Worm (Caenorhabditis elegans) whole organism, L4 larva: Measurements from ENCODE around the gene pals-26.

Experiments
- F10B5.3 ChIP-seq: sonication (generic microtip); optimal IDR thresholded peaks from 2 replicates; lab custom pipeline; 2016; ENCODE audit warnings: mild to moderate bottlenecking, missing genetic modification characterization, missing compliant biosample characterization
- R02D3.7 ChIP-seq: fragments of 150-350 bp; sonication (generic microtip); optimal IDR thresholded peaks from 3 replicates; lab custom pipeline; 2014; ENCODE audit warnings: missing biosample characterization, missing genetic modification characterization
- T26A8.4 ChIP-seq: fragments of 200-800 bp; sonication (Bioruptor generic); IDR thresholded peaks from 2 replicates; pipeline ENCODE4 v1.3.6; 2022; ENCODE audit warnings: missing genetic modification characterization, missing compliant biosample characterization
- Y48G9A.11 ChIP-seq: fragments of 200-800 bp; sonication (Bioruptor generic); IDR thresholded peaks from 2 replicates; pipeline ENCODE4 v1.3.6; 2022; ENCODE audit warnings: missing genetic modification reagents, missing genetic modification characterization, missing compliant biosample characterization
- ZK337.2 ChIP-seq: fragments of 200-800 bp; sonication (Bioruptor generic); IDR thresholded peaks from 2 replicates; pipeline ENCODE4 v1.3.6; 2022; ENCODE audit warnings: missing genetic modification reagents, missing genetic modification characterization, missing compliant biosample characterization
- aha-1 ChIP-seq: fragments of 150-350 bp; peaks from one replicate; lab custom pipeline; 2014; ENCODE audit warnings: missing biosample characterization, missing genetic modification characterization
- attf-4 ChIP-seq: sonication (generic microtip); optimal IDR thresholded peaks from 3 replicates; lab custom pipeline; 2017; ENCODE audit warnings: missing biosample characterization, missing genetic modification characterization
- ceh-20 ChIP-seq: fragments of 200-800 bp; sonication (Bioruptor generic); IDR thresholded peaks from 2 replicates; pipeline ENCODE4 v1.3.6; 2022; ENCODE audit warnings: missing genetic modification reagents, missing genetic modification characterization, missing compliant biosample characterization
- ceh-82 ChIP-seq: sonication (generic microtip); optimal IDR thresholded peaks from 2 replicates; lab custom pipeline; 2017; ENCODE audit warnings: missing biosample characterization, missing genetic modification characterization
- daf-12 ChIP-seq: fragments of 150-350 bp; optimal IDR thresholded peaks from 2 replicates; lab custom pipeline; 2014; ENCODE audit warnings: missing biosample characterization, missing genetic modification reagents, missing genetic modification characterization
- daf-19 ChIP-seq: fragments of 200-800 bp; sonication (Bioruptor generic); conservative IDR thresholded peaks from 2 replicates; pipeline ENCODE4 v1.3.6; 2022; ENCODE audit warnings: missing genetic modification characterization, missing compliant biosample characterization
- dpl-1 ChIP-seq: fragments of 150-350 bp; optimal IDR thresholded peaks from 2 replicates; lab custom pipeline; 2014; ENCODE audit warnings: missing biosample characterization, missing genetic modification reagents, missing genetic modification characterization
- hlh-11 ChIP-seq: fragments of 200-800 bp; sonication (Bioruptor generic); optimal IDR thresholded peaks from 2 replicates; lab custom pipeline; 2018; ENCODE audit warnings: mild to moderate bottlenecking, missing genetic modification characterization, missing compliant biosample characterization
- hlh-30 ChIP-seq: sonication (generic microtip); optimal IDR thresholded peaks from 2 replicates; lab custom pipeline; 2017; ENCODE audit warnings: antibody characterized with exemption, mild to moderate bottlenecking, missing genetic modification characterization, missing compliant biosample characterization; ENCODE audit not compliant: insufficient read depth
- hmg-1.1 ChIP-seq: fragments of 200-800 bp; sonication (Bioruptor generic); IDR thresholded peaks from 2 replicates; pipeline ENCODE4 v1.3.6; 2022; ENCODE audit warnings: missing genetic modification reagents, missing genetic modification characterization, missing compliant biosample characterization
- lim-7 ChIP-seq: fragments of 200-800 bp; sonication (Bioruptor generic); IDR thresholded peaks from 2 replicates; pipeline ENCODE4 v1.3.6; 2022; ENCODE audit warnings: missing genetic modification characterization, missing compliant biosample characterization
- lin-13 ChIP-seq: fragments of 150-350 bp; optimal IDR thresholded peaks from 2 replicates; lab custom pipeline; 2014; ENCODE audit warnings: missing biosample characterization, missing genetic modification reagents, missing genetic modification characterization
- lin-38 ChIP-seq: fragments of 200-800 bp; sonication (Bioruptor generic); IDR thresholded peaks from 2 replicates; pipeline ENCODE4 v1.3.6; 2022; ENCODE audit warnings: missing genetic modification reagents, missing genetic modification characterization, missing compliant biosample characterization
- lsy-2 ChIP-seq, 2 experiments: fragments of 150-350 bp in 1 of 2; sonication (generic microtip) in 1 of 2; optimal IDR thresholded peaks; 2 replicates each; lab custom pipeline; 2014 to 2017; ENCODE audit warnings: missing biosample characterization in 2 of 2, missing genetic modification characterization in 2 of 2
- madf-9 ChIP-seq: fragments of 200-800 bp; sonication (Bioruptor generic); conservative IDR thresholded peaks from 2 replicates; pipeline ENCODE4 v1.3.6; 2022; ENCODE audit warnings: missing genetic modification reagents, missing genetic modification characterization, missing compliant biosample characterization
- mdl-1 ChIP-seq, 2 experiments: fragments of 150-350 bp in 1 of 2; sonication (generic microtip) in 1 of 2; optimal IDR thresholded peaks; 2 replicates each; lab custom pipeline; 2014 to 2017; ENCODE audit warnings: missing biosample characterization in 2 of 2, missing genetic modification characterization in 2 of 2
- mep-1 ChIP-seq: fragments of 150-350 bp; sonication (generic microtip); optimal IDR thresholded peaks from 3 replicates; lab custom pipeline; 2014; ENCODE audit warnings: missing biosample characterization, missing genetic modification characterization
- mxl-2 ChIP-seq: fragments of 200-800 bp; sonication (Bioruptor generic); conservative IDR thresholded peaks from 2 replicates; pipeline ENCODE4 v1.3.6; 2022; ENCODE audit warnings: missing genetic modification reagents, missing genetic modification characterization, missing compliant biosample characterization
- mxl-3 ChIP-seq: fragments of 200-800 bp; sonication (Bioruptor generic); optimal IDR thresholded peaks from 2 replicates; lab custom pipeline; 2018; ENCODE audit warnings: mild to moderate bottlenecking, missing genetic modification characterization, missing compliant biosample characterization
- nhr-237 ChIP-seq: sonication (generic microtip); optimal IDR thresholded peaks from 2 replicates; lab custom pipeline; 2017; ENCODE audit warnings: missing biosample characterization, missing genetic modification characterization
- nhr-28 ChIP-seq: fragments of 150-350 bp; optimal IDR thresholded peaks from 2 replicates; lab custom pipeline; 2014; ENCODE audit warnings: missing biosample characterization, missing genetic modification characterization
- nhr-41 ChIP-seq: fragments of 200-800 bp; sonication (Bioruptor generic); IDR thresholded peaks from 2 replicates; pipeline ENCODE4 v1.3.6; 2022; ENCODE audit warnings: missing genetic modification reagents, missing genetic modification characterization, missing compliant biosample characterization
- nhr-6 ChIP-seq: fragments of 150-350 bp; optimal IDR thresholded peaks from 2 replicates; lab custom pipeline; 2014; ENCODE audit warnings: missing biosample characterization, missing genetic modification characterization
- nhr-77 ChIP-seq: fragments of 150-350 bp; optimal IDR thresholded peaks from 2 replicates; lab custom pipeline; 2014; ENCODE audit warnings: missing biosample characterization, missing genetic modification characterization
- pha-4 ChIP-seq, 2 experiments: fragments of 150-350 bp in 1 of 2; fragments of 200-800 bp in 1 of 2; sonication (Bioruptor generic) in 1 of 2; IDR thresholded peaks in 1 of 2; optimal IDR thresholded peaks in 1 of 2; 2 replicates each; pipeline versions ENCODE4 v1.3.6 to Lab custom; 2014 to 2022; ENCODE audit warnings: missing genetic modification characterization in 2 of 2, missing genetic modification reagents in 2 of 2, missing biosample characterization in 1 of 2, missing compliant biosample characterization in 1 of 2
- pqm-1 ChIP-seq: sonication (generic microtip); optimal IDR thresholded peaks from 2 replicates; lab custom pipeline; 2017; ENCODE audit warnings: missing biosample characterization, missing genetic modification characterization
- sdz-12 ChIP-seq: fragments of 200-800 bp; sonication (Bioruptor generic); optimal IDR thresholded peaks from 2 replicates; lab custom pipeline; 2018; ENCODE audit warnings: mild to moderate bottlenecking, missing genetic modification characterization, missing compliant biosample characterization
- spr-1 ChIP-seq: sonication (generic microtip); optimal IDR thresholded peaks from 2 replicates; lab custom pipeline; 2016; ENCODE audit warnings: mild to moderate bottlenecking, missing genetic modification characterization, missing compliant biosample characterization
- spr-3 ChIP-seq: fragments of 200-800 bp; sonication (Bioruptor generic); optimal IDR thresholded peaks from 2 replicates; lab custom pipeline; 2018; ENCODE audit warnings: mild to moderate bottlenecking, missing genetic modification characterization, missing compliant biosample characterization
- tag-97 ChIP-seq: fragments of 200-800 bp; sonication (Bioruptor generic); IDR thresholded peaks from 2 replicates; pipeline ENCODE4 v1.3.6; 2022; ENCODE audit warnings: missing genetic modification characterization, missing compliant biosample characterization
- unc-130 ChIP-seq: sonication (generic microtip); optimal IDR thresholded peaks from 2 replicates; lab custom pipeline; 2016; ENCODE audit warnings: missing genetic modification reagents, missing genetic modification characterization, missing compliant biosample characterization
- unc-62 ChIP-seq, 3 experiments: fragments of 150-350 bp in 1 of 3; sonication (generic microtip); optimal IDR thresholded peaks in 2 of 3; peaks in 1 of 3; 1 replicate in 1 of 3; 2 replicates in 2 of 3; lab custom pipeline; 2014 to 2017; ENCODE audit warnings: missing biosample characterization in 3 of 3, missing genetic modification characterization in 3 of 3, missing genetic modification reagents in 3 of 3, missing genotype in 1 of 3
- vab-7 ChIP-seq: fragments of 200-800 bp; sonication (Bioruptor generic); IDR thresholded peaks from 2 replicates; pipeline ENCODE4 v1.3.6; 2022; ENCODE audit warnings: missing genetic modification reagents, missing genetic modification characterization, missing compliant biosample characterization
- zag-1 ChIP-seq: fragments of 150-350 bp; optimal IDR thresholded peaks from 2 replicates; lab custom pipeline; 2014; ENCODE audit warnings: missing biosample characterization, missing genetic modification characterization
- zfp-2 ChIP-seq: sonication (generic microtip); optimal IDR thresholded peaks from 2 replicates; lab custom pipeline; 2016; ENCODE audit warnings: mild to moderate bottlenecking, missing genetic modification characterization, missing compliant biosample characterization
- zip-11 ChIP-seq: fragments of 200-800 bp; sonication (Bioruptor generic); IDR thresholded peaks from 2 replicates; pipeline ENCODE4 v1.3.6; 2022; ENCODE audit warnings: missing genetic modification characterization, missing compliant biosample characterization

The pals-26 gene

DNA sequence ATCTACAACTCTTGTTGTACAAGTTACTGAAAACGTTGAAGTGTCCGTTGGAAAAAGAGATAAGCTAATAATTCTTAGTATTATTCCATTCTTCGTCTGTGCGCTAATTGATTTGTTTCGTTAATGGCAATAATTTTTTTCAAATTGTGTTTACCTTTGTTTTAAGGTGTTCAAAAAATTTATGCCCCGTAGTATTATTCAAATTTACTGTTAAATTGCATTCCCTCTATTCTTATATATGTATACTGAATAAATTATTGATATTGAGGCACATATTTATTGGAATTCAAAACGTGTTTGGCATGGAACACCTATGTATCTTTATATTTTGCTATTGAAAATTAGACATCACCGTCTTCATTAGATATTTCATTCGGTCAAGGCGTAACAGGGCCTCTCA, at the start of gene pals-26:
Gene pals-26 (plus strand): TSS at position 301 of the 400 bp plus-strand sequence.
- TF ChIP-seq nhr-41 (GFP tag; lab: Robert Waterston, UW): no peak
- no peak for TF ChIP-seq zip-11
- no peak for TF ChIP-seq Y48G9A.11
- no peak for TF ChIP-seq lim-7 (GFP tag; lab: Robert Waterston, UW)
- no peak for TF ChIP-seq pqm-1
- no peak for TF ChIP-seq lin-13
- no peak for TF ChIP-seq dpl-1 (GFP tag; lab: Kevin White, UChicago)
- TF ChIP-seq lin-38 (GFP tag; lab: Robert Waterston, UW): no peak
- TF ChIP-seq hlh-30 (tag; lab: Kevin White, UChicago): no peak
- no peak for TF ChIP-seq daf-19 (GFP tag; lab: Robert Waterston, UW)
- TF ChIP-seq ceh-82 (tag; lab: Kevin White, UChicago): no peak
- TF ChIP-seq ceh-20 (GFP tag; lab: Robert Waterston, UW): no peak
- TF ChIP-seq spr-1 (tag; lab: Kevin White, UChicago): no peak
- TF ChIP-seq daf-12 (tag; lab: Kevin White, UChicago): no peak
- no peak for TF ChIP-seq mxl-2 (GFP tag; lab: Robert Waterston, UW)
- no peak for TF ChIP-seq spr-3 (GFP tag; lab: Kevin White, UChicago)

ce11 chrIII:4328208-4328987, 46.6 kb upstream of the pals-26 start:
- TF ChIP-seq R02D3.7 (tag; lab: Kevin White, UChicago) (no peak), mdl-1 (tag; optimal IDR thresholded peaks at IDR 0.05; lab: Kevin White, UChicago) (peak in 1 of 2 experiments; percentile 15), mxl-3 (GFP tag; lab: Kevin White, UChicago) (peak; percentile 42), unc-62 (GFP tag; optimal IDR thresholded peaks at IDR 0.05 in 1 of 2; lab: Kevin White, UChicago) (peak in 1 of 2 experiments; percentile 17), unc-62 (tag; optimal IDR thresholded peaks at IDR 0.05; lab: Kevin White, UChicago) (no peak), lim-7 (GFP tag; lab: Robert Waterston, UW) (no peak), unc-130 (GFP tag; lab: Kevin White, UChicago) (no peak), nhr-28 (tag; lab: Kevin White, UChicago) (peak; percentile 65), tag-97 (GFP tag; lab: Robert Waterston, UW) (no peak), F10B5.3 (no peak), hlh-30 (tag; lab: Kevin White, UChicago) (no peak), daf-19 (GFP tag; lab: Robert Waterston, UW) (no peak), lsy-2 (tag; optimal IDR thresholded peaks at IDR 0.05; lab: Kevin White, UChicago) (no peak), hmg-1.1 (GFP tag; lab: Robert Waterston, UW) (no peak), mxl-2 (GFP tag; lab: Robert Waterston, UW) (no peak), sdz-12 (GFP tag; lab: Kevin White, UChicago) (no peak), ZK337.2 (no peak), pha-4 (GFP tag; IDR thresholded peaks at IDR 0.05; lab: Robert Waterston, UW) (no peak), pha-4 (tag; optimal IDR thresholded peaks at IDR 0.05; lab: Kevin White, UChicago) (no peak), nhr-237 (tag; lab: Kevin White, UChicago) (no peak), aha-1 (peak; percentile 8), attf-4 (tag; lab: Kevin White, UChicago) (no peak), nhr-6 (no peak), hlh-11 (tag; lab: Kevin White, UChicago) (peak; percentile 10), T26A8.4 (GFP tag; lab: Robert Waterston, UW) (no peak), nhr-77 (tag; lab: Kevin White, UChicago) (no peak), Y48G9A.11 (no peak)

DNA sequence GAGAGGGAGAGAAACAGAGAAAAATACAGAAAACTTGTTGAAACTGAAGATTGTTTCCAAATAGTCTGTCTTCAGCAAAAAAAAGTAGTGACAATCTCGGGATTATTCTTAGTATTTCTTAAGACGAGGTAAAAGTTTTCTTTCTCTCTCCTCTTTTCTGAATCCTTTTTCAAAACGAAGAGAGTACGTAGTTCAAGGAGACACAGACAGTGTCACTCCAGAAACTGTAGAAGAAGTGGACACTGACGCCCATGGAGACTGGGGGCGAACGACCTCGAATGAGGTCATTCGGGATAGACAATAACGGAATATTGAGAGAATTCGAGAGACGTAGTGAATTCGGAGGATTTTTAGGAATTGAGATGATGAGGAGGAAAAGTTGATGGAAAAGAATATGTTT, 44.0 kb upstream of the pals-26 start, which contains the start of gene gly-6:
Gene gly-6 (minus strand): TSS at position 245 of the 400 bp plus-strand sequence.
- TF ChIP-seq vab-7 (GFP tag; lab: Robert Waterston, UW): no peak
- TF ChIP-seq daf-19 (GFP tag; lab: Robert Waterston, UW): no peak
- no peak for TF ChIP-seq mep-1 (tag; lab: Kevin White, UChicago)
- TF ChIP-seq madf-9: no peak
- no peak for TF ChIP-seq zfp-2 (tag; lab: Kevin White, UChicago)
- no peak for TF ChIP-seq attf-4 (tag; lab: Kevin White, UChicago)
- TF ChIP-seq zag-1: no peak
